Worm (Caenorhabditis elegans) whole organism, L4 larva: ENCODE measurements around the gene fbxb-111.

ENCODE experiments used
- Y105C5A.15 ChIP-seq: fragments of 200-800 bp; sonication (Bioruptor generic); IDR thresholded peaks from 2 replicates; pipeline ENCODE4 v1.3.6; 2022; ENCODE audit warnings: missing genetic modification characterization, missing compliant biosample characterization
- Y75B8A.6 ChIP-seq: fragments of 200-800 bp; sonication (Bioruptor generic); IDR thresholded peaks from 2 replicates; pipeline ENCODE4 v1.3.6; 2022; ENCODE audit warnings: missing genetic modification reagents, missing genetic modification characterization, missing compliant biosample characterization
- arid-1 ChIP-seq: fragments of 200-800 bp; sonication (Bioruptor generic); conservative IDR thresholded peaks from 2 replicates; pipeline ENCODE4 v1.3.6; 2022; ENCODE audit warnings: missing genetic modification reagents, missing genetic modification characterization, missing compliant biosample characterization
- dpl-1 ChIP-seq: fragments of 150-350 bp; optimal IDR thresholded peaks from 2 replicates; lab custom pipeline; 2014; ENCODE audit warnings: missing biosample characterization, missing genetic modification reagents, missing genetic modification characterization
- dve-1 ChIP-seq: sonication (generic microtip); optimal IDR thresholded peaks from 2 replicates; lab custom pipeline; 2017; ENCODE audit warnings: antibody characterized with exemption, mild to moderate bottlenecking, missing genetic modification characterization, missing compliant biosample characterization; ENCODE audit not compliant: insufficient read depth
- egl-27 ChIP-seq: sonication (generic microtip); optimal IDR thresholded peaks from 3 replicates; lab custom pipeline; 2017; ENCODE audit warnings: missing biosample characterization, missing genetic modification reagents, missing genetic modification characterization
- hmg-1.1 ChIP-seq: fragments of 200-800 bp; sonication (Bioruptor generic); IDR thresholded peaks from 2 replicates; pipeline ENCODE4 v1.3.6; 2022; ENCODE audit warnings: missing genetic modification reagents, missing genetic modification characterization, missing compliant biosample characterization
- mxl-2 ChIP-seq: fragments of 200-800 bp; sonication (Bioruptor generic); conservative IDR thresholded peaks from 2 replicates; pipeline ENCODE4 v1.3.6; 2022; ENCODE audit warnings: missing genetic modification reagents, missing genetic modification characterization, missing compliant biosample characterization
- nhr-11 ChIP-seq: fragments of 150-350 bp; optimal IDR thresholded peaks from 2 replicates; lab custom pipeline; 2014; ENCODE audit warnings: missing biosample characterization, missing genetic modification characterization
- nhr-25 ChIP-seq: sonication (generic microtip); optimal IDR thresholded peaks from 2 replicates; lab custom pipeline; 2017; ENCODE audit warnings: missing genetic modification characterization, mild to moderate bottlenecking, missing compliant biosample characterization, antibody characterized with exemption, moderate library complexity, borderline replicate concordance; ENCODE audit not compliant: insufficient read depth
- unc-62 ChIP-seq, 3 experiments: fragments of 150-350 bp in 1 of 3; sonication (generic microtip); optimal IDR thresholded peaks in 2 of 3; peaks in 1 of 3; 1 replicate in 1 of 3; 2 replicates in 2 of 3; lab custom pipeline; 2014 to 2017; ENCODE audit warnings: missing biosample characterization in 3 of 3, missing genetic modification characterization in 3 of 3, missing genetic modification reagents in 3 of 3, missing genotype in 1 of 3
- vab-7 ChIP-seq: fragments of 200-800 bp; sonication (Bioruptor generic); IDR thresholded peaks from 2 replicates; pipeline ENCODE4 v1.3.6; 2022; ENCODE audit warnings: missing genetic modification reagents, missing genetic modification characterization, missing compliant biosample characterization

ce11 chrII:2751278-2751677 lies 23.5 kb downstream of the fbxb-111 start:
- no peak for TF ChIP-seq Y75B8A.6 (GFP tag; lab: Robert Waterston, UW)
- no peak for TF ChIP-seq unc-62 (GFP tag; optimal IDR thresholded peaks at IDR 0.05 in 1 of 2; lab: Kevin White, UChicago)
- no peak for TF ChIP-seq unc-62 (tag; optimal IDR thresholded peaks at IDR 0.05; lab: Kevin White, UChicago)
- no peak for TF ChIP-seq arid-1 (GFP tag; lab: Robert Waterston, UW)
- no peak for TF ChIP-seq egl-27 (tag; lab: Kevin White, UChicago)
- no peak for TF ChIP-seq nhr-11 (tag; lab: Kevin White, UChicago)
- no peak for TF ChIP-seq vab-7 (GFP tag; lab: Robert Waterston, UW)
- no peak for TF ChIP-seq dve-1 (tag; lab: Kevin White, UChicago)
- TF ChIP-seq Y105C5A.15 (GFP tag; lab: Robert Waterston, UW) = no peak
- TF ChIP-seq nhr-25 (tag; lab: Kevin White, UChicago) = no peak
- no peak for TF ChIP-seq mxl-2 (GFP tag; lab: Robert Waterston, UW)
- TF ChIP-seq hmg-1.1 (GFP tag; lab: Robert Waterston, UW) = no peak
- TF ChIP-seq dpl-1 (GFP tag; lab: Kevin White, UChicago) = no peak
